Worm (Caenorhabditis elegans): Measurements from ENCODE around the gene Y60A3A.8.

- TF ChIP-seq him-1 (tag; optimal IDR thresholded peaks at IDR 0.05) (no peak), W03F9.2 (tag; optimal IDR thresholded peaks at IDR 0.05) (no peak), dao-5 (tag; optimal IDR thresholded peaks at IDR 0.05) (no peak)
Measured at ce11 chrV:20002194-20002593, 52.4 kb downstream of the Y60A3A.8 start.
